Worm (Caenorhabditis elegans) whole organism, L2 larva: ENCODE measurements around the gene R10E11.6.

ENCODE experiments used
- C34F6.9 ChIP-seq: fragments of 150-350 bp; optimal IDR thresholded peaks from 2 replicates; lab custom pipeline; 2014; ENCODE audit warnings: missing biosample characterization, missing genetic modification characterization
- F13H6.1 ChIP-seq: sonication (generic microtip); optimal IDR thresholded peaks from 2 replicates; lab custom pipeline; 2016; ENCODE audit warnings: missing genetic modification characterization, missing compliant biosample characterization
- R02D3.7 ChIP-seq: fragments of 150-350 bp; optimal IDR thresholded peaks from 2 replicates; lab custom pipeline; 2014; ENCODE audit warnings: missing biosample characterization, missing genetic modification characterization
- Y55F3AM.14 ChIP-seq: fragments of 200-800 bp; sonication (Bioruptor generic); optimal IDR thresholded peaks from 2 replicates; lab custom pipeline; 2018; ENCODE audit warnings: mild to moderate bottlenecking, missing genetic modification characterization, missing compliant biosample characterization
- ZK546.5 ChIP-seq: sonication (generic microtip); optimal IDR thresholded peaks from 2 replicates; lab custom pipeline; 2017; ENCODE audit warnings: missing biosample characterization, missing genetic modification characterization
- aly-2 ChIP-seq: fragments of 150-350 bp; optimal IDR thresholded peaks from 2 replicates; lab custom pipeline; 2014; ENCODE audit warnings: missing biosample characterization, missing genetic modification characterization
- ama-1 ChIP-seq: fragments of 150-350 bp; optimal IDR thresholded peaks from 2 replicates; lab custom pipeline; 2018; ENCODE audit warnings: inconsistent platforms
- blmp-1 ChIP-seq: sonication (generic microtip); optimal IDR thresholded peaks from 2 replicates; lab custom pipeline; 2017; ENCODE audit warnings: missing genetic modification characterization, mild to moderate bottlenecking, missing compliant biosample characterization, antibody characterized with exemption, moderate library complexity; ENCODE audit not compliant: insufficient read depth
- ceh-82 ChIP-seq: fragments of 150-350 bp; optimal IDR thresholded peaks from 2 replicates; lab custom pipeline; 2014; ENCODE audit warnings: missing biosample characterization, missing genetic modification characterization
- crh-2 ChIP-seq: sonication (generic microtip); optimal IDR thresholded peaks from 2 replicates; lab custom pipeline; 2017; ENCODE audit warnings: missing biosample characterization, missing genetic modification characterization
- dmd-4 ChIP-seq: sonication (generic microtip); optimal IDR thresholded peaks from 2 replicates; lab custom pipeline; 2017; ENCODE audit warnings: missing biosample characterization, missing genetic modification characterization
- egl-27 ChIP-seq: sonication (generic microtip); optimal IDR thresholded peaks from 3 replicates; lab custom pipeline; 2017; ENCODE audit warnings: missing biosample characterization, missing genetic modification reagents, missing genetic modification characterization
- elt-1 ChIP-seq: fragments of 150-350 bp; optimal IDR thresholded peaks from 2 replicates; lab custom pipeline; 2014; ENCODE audit warnings: missing biosample characterization, missing genetic modification characterization
- elt-3 ChIP-seq: sonication (generic microtip); optimal IDR thresholded peaks from 2 replicates; lab custom pipeline; 2017; ENCODE audit warnings: missing biosample characterization, missing genetic modification characterization
- fos-1 ChIP-seq: fragments of 150-350 bp; optimal IDR thresholded peaks from 2 replicates; lab custom pipeline; 2014; ENCODE audit warnings: missing biosample characterization, missing genetic modification characterization
- gmeb-1 ChIP-seq: fragments of 150-350 bp; optimal IDR thresholded peaks from 2 replicates; lab custom pipeline; 2014; ENCODE audit warnings: missing biosample characterization, missing genetic modification characterization
- lin-11 ChIP-seq: fragments of 150-350 bp; sonication (generic microtip); optimal IDR thresholded peaks from 2 replicates; lab custom pipeline; 2014; ENCODE audit warnings: missing biosample characterization, missing genetic modification characterization, inconsistent platforms, mixed read lengths
- lin-13 ChIP-seq: fragments of 150-350 bp; optimal IDR thresholded peaks from 2 replicates; lab custom pipeline; 2014; ENCODE audit warnings: missing biosample characterization, missing genetic modification reagents, missing genetic modification characterization
- lsy-2 ChIP-seq, 2 experiments: fragments of 150-350 bp in 1 of 2; sonication (generic microtip) in 1 of 2; optimal IDR thresholded peaks; 2 replicates each; lab custom pipeline; 2014 to 2017; ENCODE audit warnings: missing biosample characterization in 2 of 2, missing genetic modification characterization in 2 of 2
- mab-5 ChIP-seq: fragments of 150-350 bp; optimal IDR thresholded peaks from 2 replicates; lab custom pipeline; 2014; ENCODE audit warnings: missing biosample characterization, missing genetic modification characterization
- mbf-1 ChIP-seq: sonication (generic microtip); optimal IDR thresholded peaks from 2 replicates; lab custom pipeline; 2017; ENCODE audit warnings: missing biosample characterization, missing genetic modification characterization
- mdl-1 ChIP-seq, 2 experiments: fragments of 150-350 bp in 1 of 2; sonication (generic microtip) in 1 of 2; optimal IDR thresholded peaks; 2 replicates each; lab custom pipeline; 2017; ENCODE audit warnings: missing biosample characterization in 2 of 2, missing genetic modification characterization in 2 of 2
- nhr-10 ChIP-seq: sonication (generic microtip); optimal IDR thresholded peaks from 2 replicates; lab custom pipeline; 2017; ENCODE audit warnings: missing biosample characterization, missing genetic modification characterization
- nhr-11 ChIP-seq: fragments of 150-350 bp; optimal IDR thresholded peaks from 2 replicates; lab custom pipeline; 2014; ENCODE audit warnings: missing biosample characterization, missing genetic modification characterization
- nhr-129 ChIP-seq: fragments of 150-350 bp; optimal IDR thresholded peaks from 2 replicates; lab custom pipeline; 2014; ENCODE audit warnings: missing biosample characterization, missing genetic modification characterization
- nhr-21 ChIP-seq: fragments of 150-350 bp; optimal IDR thresholded peaks from 2 replicates; lab custom pipeline; 2014; ENCODE audit warnings: missing biosample characterization, missing genetic modification characterization
- nhr-23 ChIP-seq: fragments of 150-350 bp; optimal IDR thresholded peaks from 2 replicates; lab custom pipeline; 2014; ENCODE audit warnings: missing biosample characterization, missing genetic modification reagents, missing genetic modification characterization
- nhr-237 ChIP-seq: fragments of 150-350 bp; optimal IDR thresholded peaks from 2 replicates; lab custom pipeline; 2014; ENCODE audit warnings: missing biosample characterization, missing genetic modification characterization
- nhr-25 ChIP-seq: fragments of 150-350 bp; sonication (generic microtip); optimal IDR thresholded peaks from 3 replicates; lab custom pipeline; 2014; ENCODE audit warnings: missing biosample characterization, missing genetic modification characterization
- nhr-6 ChIP-seq: fragments of 150-350 bp; optimal IDR thresholded peaks from 2 replicates; lab custom pipeline; 2014; ENCODE audit warnings: missing biosample characterization, missing genetic modification characterization
- nhr-77 ChIP-seq: fragments of 150-350 bp; optimal IDR thresholded peaks from 2 replicates; lab custom pipeline; 2014; ENCODE audit warnings: missing biosample characterization, missing genetic modification characterization
- peb-1 ChIP-seq: fragments of 150-350 bp; optimal IDR thresholded peaks from 2 replicates; lab custom pipeline; 2014; ENCODE audit warnings: missing biosample characterization, missing genetic modification characterization
- skn-1 ChIP-seq: sonication (generic microtip); optimal IDR thresholded peaks from 2 replicates; lab custom pipeline; 2017; ENCODE audit warnings: missing biosample characterization, missing genetic modification characterization
- sma-3 ChIP-seq: sonication (generic microtip); optimal IDR thresholded peaks from 2 replicates; lab custom pipeline; 2016; ENCODE audit warnings: missing genetic modification reagents, missing genetic modification characterization, missing compliant biosample characterization
- sma-9 ChIP-seq, 2 experiments: fragments of 150-350 bp in 1 of 2; sonication (generic microtip) in 1 of 2; optimal IDR thresholded peaks; 2 replicates each; lab custom pipeline; 2014 to 2016; ENCODE audit warnings: missing genetic modification characterization in 2 of 2, mild to moderate bottlenecking in 1 of 2, missing biosample characterization in 1 of 2, missing compliant biosample characterization in 1 of 2, missing genetic modification reagents in 1 of 2, moderate library complexity in 1 of 2
- snpc-4 ChIP-seq: fragments of 150-350 bp; optimal IDR thresholded peaks from 2 replicates; lab custom pipeline; 2014; ENCODE audit warnings: missing biosample characterization, missing genetic modification characterization
- unc-39 ChIP-seq: fragments of 150-350 bp; optimal IDR thresholded peaks from 2 replicates; lab custom pipeline; 2014; ENCODE audit warnings: missing biosample characterization, missing genetic modification characterization
- unc-55 ChIP-seq: fragments of 150-350 bp; sonication (generic microtip); optimal IDR thresholded peaks from 3 replicates; lab custom pipeline; 2014; ENCODE audit warnings: missing biosample characterization, missing genetic modification reagents, missing genetic modification characterization
- unc-62 ChIP-seq: fragments of 150-350 bp; optimal IDR thresholded peaks from 2 replicates; lab custom pipeline; 2014; ENCODE audit warnings: missing biosample characterization, missing genetic modification reagents, missing genetic modification characterization
- zag-1 ChIP-seq: fragments of 150-350 bp; optimal IDR thresholded peaks from 2 replicates; lab custom pipeline; 2014; ENCODE audit warnings: missing biosample characterization, missing genetic modification characterization
- ztf-1 ChIP-seq: fragments of 200-800 bp; sonication (Bioruptor generic); conservative IDR thresholded peaks from 2 replicates; pipeline ENCODE4 v1.3.6; 2022; ENCODE audit warnings: missing genetic modification characterization, missing compliant biosample characterization
- ztf-11 ChIP-seq: sonication (generic microtip); optimal IDR thresholded peaks from 2 replicates; lab custom pipeline; 2017; ENCODE audit warnings: missing biosample characterization, missing genetic modification characterization
- ztf-4 ChIP-seq: fragments of 150-350 bp; optimal IDR thresholded peaks from 2 replicates; lab custom pipeline; 2014; ENCODE audit warnings: missing biosample characterization, missing genetic modification characterization

Gene R10E11.6

ce11 chrIII:9748694-9749093 lies 34.1 kb upstream of the R10E11.6 start, which contains the start of gene T05G5.4:
T05G5.4 (plus strand) TSS chrIII:9748934.
- no peak for TF ChIP-seq lin-11
- TF ChIP-seq F13H6.1 = no peak
- TF ChIP-seq gmeb-1 (tag; lab: Kevin White, UChicago) = no peak
- no peak for TF ChIP-seq mdl-1 (tag; optimal IDR thresholded peaks at IDR 0.05; lab: Kevin White, UChicago)
- TF ChIP-seq nhr-6 (tag; lab: Kevin White, UChicago) = no peak
- TF ChIP-seq nhr-237 (tag; lab: Kevin White, UChicago) = no peak
- TF ChIP-seq peb-1 (tag; lab: Kevin White, UChicago) = no peak
- TF ChIP-seq R02D3.7 = no peak
- TF ChIP-seq mab-5 (tag; lab: Kevin White, UChicago) = no peak
- TF ChIP-seq ztf-4 (tag; lab: Kevin White, UChicago) = no peak
- TF ChIP-seq snpc-4 = no peak

- TF ChIP-seq egl-27 (no peak), C34F6.9 (tag; lab: Kevin White, UChicago) (no peak), nhr-237 (tag; lab: Kevin White, UChicago) (no peak), nhr-25 (no peak), ceh-82 (tag; lab: Kevin White, UChicago) (no peak), Y55F3AM.14 (GFP tag; lab: Kevin White, UChicago) (no peak), sma-3 (GFP tag; lab: Kevin White, UChicago) (no peak), R02D3.7 (no peak), dmd-4 (tag; lab: Kevin White, UChicago) (no peak), ztf-11 (no peak), lin-13 (no peak), crh-2 (tag; lab: Kevin White, UChicago) (no peak), snpc-4 (no peak), nhr-77 (tag; lab: Kevin White, UChicago) (no peak)
These were observed 31.7 kb upstream of the R10E11.6 start, which contains the start of gene T05G5.5 for ce11 chrIII:9751074-9751473. T05G5.5 (minus strand) TSS chrIII:9751432.

- TF ChIP-seq lsy-2 (tag; optimal IDR thresholded peaks at IDR 0.05; lab: Kevin White, UChicago) = peak in 1 of 2 experiments; percentile 60
- no peak for TF ChIP-seq ztf-1 (GFP tag; lab: Robert Waterston, UW)
- no peak for TF ChIP-seq unc-39 (tag; lab: Kevin White, UChicago)
- no peak for TF ChIP-seq lin-13
- no peak for TF ChIP-seq unc-62 (GFP tag; lab: Kevin White, UChicago)
- TF ChIP-seq nhr-129 = peak; percentile 45
- no peak for TF ChIP-seq nhr-23
- no peak for TF ChIP-seq nhr-21
- no peak for TF ChIP-seq nhr-10 (tag; lab: Kevin White, UChicago)
- no peak for TF ChIP-seq mbf-1
- no peak for TF ChIP-seq blmp-1 (tag; lab: Kevin White, UChicago)
- TF ChIP-seq sma-9 (GFP tag; optimal IDR thresholded peaks at IDR 0.05; lab: Kevin White, UChicago) = peak; percentile 84
- TF ChIP-seq sma-9 (tag; optimal IDR thresholded peaks at IDR 0.05; lab: Kevin White, UChicago) = no peak
- TF ChIP-seq lin-11 = no peak
- TF ChIP-seq snpc-4 = no peak
- TF ChIP-seq elt-1 = no peak
- TF ChIP-seq F13H6.1 = no peak
- peak; percentile 10 for TF ChIP-seq unc-55 (GFP tag; lab: Kevin White, UChicago)
- TF ChIP-seq ztf-11 = no peak
- TF ChIP-seq nhr-237 (tag; lab: Kevin White, UChicago) = no peak
- TF ChIP-seq nhr-6 (tag; lab: Kevin White, UChicago) = no peak
- TF ChIP-seq ztf-4 (tag; lab: Kevin White, UChicago) = no peak
- TF ChIP-seq C34F6.9 (tag; lab: Kevin White, UChicago) = peak; percentile 52
- TF ChIP-seq crh-2 (tag; lab: Kevin White, UChicago) = peak; percentile 73
- TF ChIP-seq mab-5 (tag; lab: Kevin White, UChicago) = no peak
- no peak for TF ChIP-seq R02D3.7
- TF ChIP-seq ceh-82 (tag; lab: Kevin White, UChicago) = no peak
- peak; percentile 44 for TF ChIP-seq sma-3 (GFP tag; lab: Kevin White, UChicago)
- TF ChIP-seq zag-1 (tag; lab: Kevin White, UChicago) = no peak
- TF ChIP-seq egl-27 = no peak
- no peak for TF ChIP-seq nhr-11 (tag; lab: Kevin White, UChicago)
- TF ChIP-seq nhr-25 = no peak
- no peak for TF ChIP-seq elt-3
- TF ChIP-seq mdl-1 (tag; optimal IDR thresholded peaks at IDR 0.05; lab: Kevin White, UChicago) = no peak
- no peak for TF ChIP-seq aly-2 (tag; lab: Kevin White, UChicago)
- no peak for TF ChIP-seq skn-1 (tag; lab: Kevin White, UChicago)
- TF ChIP-seq ama-1 = peak; percentile 18
- TF ChIP-seq fos-1 = no peak
- no peak for TF ChIP-seq ZK546.5 (tag; lab: Kevin White, UChicago)
- TF ChIP-seq, all 48 proteins: peak for 8
These were observed 30.0 kb upstream of the R10E11.6 start, which contains the start of gene ech-6 for ce11 chrIII:9752852-9753251. ech-6 (minus strand) TSS chrIII:9752883.
